Fruit fly (Drosophila melanogaster) whole organism, embryonic: ENCODE data around the gene CG7582.

ENCODE experiments used
- CG11085 ChIP-seq: fragments of 200-800 bp; sonication (Bioruptor generic); IDR thresholded peaks from 2 replicates; pipeline ENCODE4 v1.3.6; 2022; ENCODE audit warnings: missing biosample characterization, missing genetic modification characterization
- CG11723 ChIP-seq: fragments of 200-800 bp; sonication (Bioruptor generic); optimal IDR thresholded peaks from 2 replicates; lab custom pipeline; 2017; ENCODE audit warnings: missing biosample characterization, mild to moderate bottlenecking, missing genetic modification characterization
- CG12236 ChIP-seq: fragments of 200-800 bp; sonication (Bioruptor generic); optimal IDR thresholded peaks from 2 replicates; lab custom pipeline; 2016; ENCODE audit warnings: missing biosample characterization, missing genetic modification characterization
- CG12769 ChIP-seq: fragments of 200-800 bp; sonication (Bioruptor generic); optimal IDR thresholded peaks from 2 replicates; lab custom pipeline; 2019; ENCODE audit warnings: missing biosample characterization, mild to moderate bottlenecking, missing genetic modification characterization, moderate library complexity
- CG13624 ChIP-seq: fragments of 200-800 bp; sonication (Bioruptor generic); optimal IDR thresholded peaks from 2 replicates; lab custom pipeline; 2016; ENCODE audit warnings: missing biosample characterization, missing genetic modification characterization
- CG14050 ChIP-seq: fragments of 200-800 bp; sonication (Bioruptor generic); IDR thresholded peaks from 3 replicates; pipeline ENCODE4 v1.3.6; 2022; ENCODE audit warnings: missing biosample characterization, missing genetic modification characterization
- CG1603 ChIP-seq: fragments of 200-800 bp; sonication (Bioruptor generic); optimal IDR thresholded peaks from 2 replicates; lab custom pipeline; 2019; ENCODE audit warnings: missing biosample characterization, mild to moderate bottlenecking, missing genetic modification characterization, moderate library complexity
- CG16813 ChIP-seq: fragments of 200-800 bp; sonication (Bioruptor generic); IDR thresholded peaks from 3 replicates; pipeline ENCODE4 v1.3.6; 2022; ENCODE audit warnings: missing biosample characterization, missing genetic modification characterization; ENCODE audit not compliant: partially characterized antibody
- CG18476 ChIP-seq: fragments of 200-800 bp; sonication (Bioruptor generic); optimal IDR thresholded peaks from 2 replicates; lab custom pipeline; 2016; ENCODE audit warnings: missing biosample characterization, mild to moderate bottlenecking, missing genetic modification characterization
- CG18764 ChIP-seq: fragments of 200-800 bp; sonication (Bioruptor generic); optimal IDR thresholded peaks from 3 replicates; lab custom pipeline; 2016; ENCODE audit warnings: missing biosample characterization, missing genetic modification characterization
- CG33557 ChIP-seq: fragments of 200-800 bp; sonication (Bioruptor generic); optimal IDR thresholded peaks from 2 replicates; lab custom pipeline; 2019; ENCODE audit warnings: missing biosample characterization, mild to moderate bottlenecking, missing genetic modification characterization, moderate library complexity
- CG43689 ChIP-seq: fragments of 200-800 bp; sonication (Bioruptor generic); IDR thresholded peaks from 2 replicates; pipeline ENCODE4 v1.3.6; 2022; ENCODE audit warnings: missing biosample characterization, missing genetic modification characterization
- CG6683 ChIP-seq: fragments of 200-800 bp; sonication (Bioruptor generic); optimal IDR thresholded peaks from 2 replicates; lab custom pipeline; 2017; ENCODE audit warnings: missing biosample characterization, mild to moderate bottlenecking, missing genetic modification characterization, missing genetic modification reagents
- CG7839 ChIP-seq: fragments of 200-800 bp; sonication (Bioruptor generic); optimal IDR thresholded peaks from 3 replicates; lab custom pipeline; 2018; ENCODE audit warnings: missing biosample characterization, mild to moderate bottlenecking, missing genetic modification characterization, moderate library complexity
- CG7928 ChIP-seq: fragments of 200-800 bp; sonication (Bioruptor generic); optimal IDR thresholded peaks from 2 replicates; lab custom pipeline; 2017; ENCODE audit warnings: missing biosample characterization, mild to moderate bottlenecking, missing genetic modification characterization
- CG9609 ChIP-seq: fragments of 200-800 bp; sonication (Bioruptor generic); optimal IDR thresholded peaks from 3 replicates; lab custom pipeline; 2016; ENCODE audit warnings: missing biosample characterization, missing genetic modification characterization
- CG9727 ChIP-seq: fragments of 200-800 bp; sonication (Bioruptor generic); optimal IDR thresholded peaks from 3 replicates; lab custom pipeline; 2017; ENCODE audit warnings: missing biosample characterization, mild to moderate bottlenecking, missing genetic modification characterization
- CG9817 ChIP-seq: fragments of 200-800 bp; sonication (Bioruptor generic); optimal IDR thresholded peaks from 2 replicates; lab custom pipeline; 2018; ENCODE audit warnings: missing biosample characterization, mild to moderate bottlenecking, missing genetic modification characterization, moderate library complexity
- Fer3 ChIP-seq: fragments of 200-800 bp; sonication (Bioruptor generic); optimal IDR thresholded peaks from 2 replicates; lab custom pipeline; 2018; ENCODE audit warnings: missing biosample characterization, mild to moderate bottlenecking, missing genetic modification characterization, moderate library complexity
- Hand ChIP-seq: fragments of 200-800 bp; sonication (Bioruptor generic); optimal IDR thresholded peaks from 2 replicates; lab custom pipeline; 2017; ENCODE audit warnings: mild to moderate bottlenecking, missing biosample characterization, missing genetic modification reagents, missing genetic modification characterization
- Lpt ChIP-seq: fragments of >200 bp; optimal IDR thresholded peaks from 2 replicates; lab custom pipeline; 2018; ENCODE audit warnings: missing biosample characterization, missing genetic modification characterization
- Nf-YB ChIP-seq: fragments of 200-800 bp; sonication (Bioruptor generic); optimal IDR thresholded peaks from 3 replicates; lab custom pipeline; 2019; ENCODE audit warnings: missing biosample characterization, mild to moderate bottlenecking, missing genetic modification characterization, moderate library complexity
- Nf-YC ChIP-seq: fragments of 200-800 bp; optimal IDR thresholded peaks from 3 replicates; lab custom pipeline; 2019; ENCODE audit warnings: missing biosample characterization, mild to moderate bottlenecking, missing genetic modification characterization, moderate library complexity
- Rx ChIP-seq: fragments of 200-800 bp; sonication (Bioruptor generic); IDR thresholded peaks from 2 replicates; pipeline ENCODE4 v1.3.6; 2022; ENCODE audit warnings: missing biosample characterization, missing genetic modification characterization
- Scr ChIP-seq: fragments of 200-800 bp; sonication (Bioruptor generic); IDR thresholded peaks from 2 replicates; pipeline ENCODE4 v1.3.6; 2022; ENCODE audit warnings: missing biosample characterization, missing genetic modification characterization; ENCODE audit not compliant: partially characterized antibody
- ap ChIP-seq: fragments of 200-800 bp; sonication (Bioruptor generic); IDR thresholded peaks from 2 replicates; pipeline ENCODE4 v1.3.6; 2022; ENCODE audit warnings: missing biosample characterization, missing genetic modification characterization
- ase ChIP-seq: fragments of 200-800 bp; sonication (Bioruptor generic); IDR thresholded peaks from 3 replicates; pipeline ENCODE4 v1.3.6; 2022; ENCODE audit warnings: missing biosample characterization, missing genetic modification characterization
- bbx ChIP-seq: fragments of 200-800 bp; sonication (Bioruptor generic); IDR thresholded peaks from 2 replicates; pipeline ENCODE4 v1.3.6; 2022; ENCODE audit warnings: missing biosample characterization, missing genetic modification characterization; ENCODE audit not compliant: partially characterized antibody
- bsh ChIP-seq, 2 experiments: fragments of 200-800 bp; sonication (Bioruptor generic); optimal IDR thresholded peaks; 2 replicates each; lab custom pipeline; 2017 to 2018; ENCODE audit warnings: mild to moderate bottlenecking in 2 of 2, missing biosample characterization in 2 of 2, missing genetic modification characterization in 2 of 2, moderate library complexity in 1 of 2
- cg ChIP-seq: fragments of 200-800 bp; sonication (Bioruptor generic); optimal IDR thresholded peaks from 3 replicates; lab custom pipeline; 2019; ENCODE audit warnings: missing biosample characterization, mild to moderate bottlenecking, missing genetic modification characterization, moderate library complexity
- corto ChIP-seq: fragments of 200-800 bp; sonication (Bioruptor generic); optimal IDR thresholded peaks from 2 replicates; lab custom pipeline; 2016; ENCODE audit warnings: missing biosample characterization, mild to moderate bottlenecking, missing genetic modification characterization, moderate library complexity
- dan ChIP-seq: fragments of 200-800 bp; sonication (Bioruptor generic); IDR thresholded peaks from 2 replicates; pipeline ENCODE4 v1.3.6; 2022; ENCODE audit warnings: missing biosample characterization, missing genetic modification characterization
- ewg ChIP-seq: fragments of 200-800 bp; sonication (Bioruptor generic); optimal IDR thresholded peaks from 3 replicates; lab custom pipeline; 2017; ENCODE audit warnings: mild to moderate bottlenecking, missing biosample characterization, missing genetic modification reagents, missing genetic modification characterization
- fd102C ChIP-seq: fragments of 200-800 bp; sonication (Bioruptor generic); optimal IDR thresholded peaks from 2 replicates; lab custom pipeline; 2018; ENCODE audit warnings: missing biosample characterization, mild to moderate bottlenecking, missing genetic modification characterization, moderate library complexity
- jigr1 ChIP-seq: fragments of 200-800 bp; sonication (Bioruptor generic); IDR thresholded peaks from 3 replicates; pipeline ENCODE4 v1.3.6; 2022; ENCODE audit warnings: missing biosample characterization, missing genetic modification characterization
- ken ChIP-seq: fragments of 200-800 bp; sonication (Bioruptor generic); IDR thresholded peaks from 3 replicates; pipeline ENCODE4 v1.3.6; 2022; ENCODE audit warnings: missing biosample characterization, missing genetic modification characterization
- lov ChIP-seq, 2 experiments: fragments of 200-800 bp in 1 of 2; fragments of >200 bp in 1 of 2; sonication (Bioruptor generic) in 1 of 2; IDR thresholded peaks in 1 of 2; optimal IDR thresholded peaks in 1 of 2; 2 replicates in 1 of 2; 3 replicates in 1 of 2; pipeline versions ENCODE4 v1.3.6 to Lab custom; 2017 to 2022; ENCODE audit warnings: missing biosample characterization in 1 of 2, missing genetic modification characterization in 1 of 2
- luna ChIP-seq: fragments of 200-800 bp; sonication (Bioruptor generic); optimal IDR thresholded peaks from 2 replicates; lab custom pipeline; 2016; ENCODE audit warnings: missing biosample characterization, missing genetic modification characterization
- mld ChIP-seq: fragments of 200-800 bp; sonication (Bioruptor generic); IDR thresholded peaks from 3 replicates; pipeline ENCODE4 v1.3.6; 2022; ENCODE audit warnings: missing biosample characterization, missing genetic modification characterization; ENCODE audit not compliant: partially characterized antibody
- org-1 ChIP-seq: fragments of 200-800 bp; sonication (Bioruptor generic); optimal IDR thresholded peaks from 2 replicates; lab custom pipeline; 2017; ENCODE audit warnings: missing biosample characterization, missing genetic modification characterization
- pzg ChIP-seq: fragments of 200-800 bp; sonication (Bioruptor generic); optimal IDR thresholded peaks from 3 replicates; lab custom pipeline; 2018; ENCODE audit warnings: missing biosample characterization, mild to moderate bottlenecking, missing genetic modification characterization, moderate library complexity
- sc ChIP-seq, 3 experiments: fragments of >200 bp in 2 of 3; fragments of 200-800 bp in 1 of 3; sonication (Bioruptor generic) in 1 of 3; optimal IDR thresholded peaks; 2 replicates in 2 of 3; 3 replicates in 1 of 3; lab custom pipeline; 2017; ENCODE audit warnings: mild to moderate bottlenecking in 1 of 3, missing biosample characterization in 1 of 3, missing genetic modification characterization in 1 of 3, missing genetic modification reagents in 1 of 3
- sens-2 ChIP-seq: fragments of 200-800 bp; sonication (Bioruptor generic); IDR thresholded peaks from 2 replicates; pipeline ENCODE4 v1.3.6; 2022; ENCODE audit warnings: missing biosample characterization, missing genetic modification characterization
- slou ChIP-seq: fragments of 200-800 bp; sonication (Bioruptor generic); optimal IDR thresholded peaks from 3 replicates; lab custom pipeline; 2016; ENCODE audit warnings: missing biosample characterization, missing genetic modification characterization
- stwl ChIP-seq: fragments of 200-800 bp; sonication (Bioruptor generic); optimal IDR thresholded peaks from 3 replicates; lab custom pipeline; 2018; ENCODE audit warnings: missing biosample characterization, mild to moderate bottlenecking, missing genetic modification characterization, moderate library complexity
- tio ChIP-seq: fragments of 200-800 bp; sonication (Bioruptor generic); optimal IDR thresholded peaks from 2 replicates; lab custom pipeline; 2017; ENCODE audit warnings: missing biosample characterization, missing genetic modification characterization, inconsistent platforms
- unc-4 ChIP-seq: fragments of 200-800 bp; sonication (Bioruptor generic); IDR thresholded peaks from 2 replicates; pipeline ENCODE4 v1.3.6; 2022; ENCODE audit warnings: missing biosample characterization, missing genetic modification characterization; ENCODE audit not compliant: partially characterized antibody
- wek ChIP-seq: fragments of 200-800 bp; sonication (Bioruptor generic); optimal IDR thresholded peaks from 3 replicates; lab custom pipeline; 2018; ENCODE audit warnings: missing biosample characterization, mild to moderate bottlenecking, missing genetic modification characterization, moderate library complexity

Gene CG7582

DNA sequence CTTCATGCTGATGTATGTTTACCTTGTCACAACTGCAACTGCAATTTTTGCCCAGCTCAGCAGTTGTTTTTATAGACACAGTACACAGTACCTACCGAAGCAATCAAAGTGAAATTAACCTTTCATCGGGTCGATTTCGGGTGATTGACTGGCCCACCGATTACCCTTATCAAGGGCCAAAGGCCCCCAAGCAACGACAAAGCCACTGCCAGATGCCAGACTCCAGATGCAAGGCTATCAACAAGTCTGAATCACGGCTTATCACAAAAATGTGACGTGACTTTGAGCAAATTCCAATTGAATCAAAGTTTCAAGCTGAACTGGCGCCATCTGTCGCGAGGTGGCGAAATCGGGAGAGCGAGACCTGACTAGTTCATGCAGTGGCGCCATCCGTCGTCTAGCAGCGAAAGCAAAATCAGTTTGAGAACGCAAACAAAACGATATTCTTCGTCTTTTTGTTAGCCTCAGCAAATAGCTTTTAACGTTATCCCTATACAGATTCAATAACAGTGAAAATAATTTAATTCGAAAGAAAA, 34.8 kb upstream of the CG7582 start, which contains the start of gene Obp99b (continued):
- TF ChIP-seq wek (GFP tag; lab: Kevin White, UChicago) (peak; percentile 86), bbx (GFP tag; lab: Robert Waterston, UW) (no peak), Fer3 (tag; lab: Kevin White, UChicago) (peak; percentile 68), CG13624 (GFP tag; lab: Kevin White, UChicago) (peak; percentile 73), Nf-YB (GFP tag; lab: Kevin White, UChicago) (peak; percentile 40), unc-4 (GFP tag; lab: Robert Waterston, UW) (no peak), stwl (tag; lab: Kevin White, UChicago) (peak; percentile 32), slou (GFP tag; lab: Kevin White, UChicago) (no peak), pzg (GFP tag; lab: Kevin White, UChicago) (no peak), CG9817 (peak; percentile 66), CG7928 (GFP tag; lab: Kevin White, UChicago) (peak; percentile 22), bsh (GFP tag; optimal IDR thresholded peaks at IDR 0.05; lab: Kevin White, UChicago) (peak; percentile 76 to 78), corto (GFP tag; lab: Kevin White, UChicago) (no peak), jigr1 (GFP tag; lab: Robert Waterston, UW) (no peak), CG1603 (tag; lab: Kevin White, UChicago) (peak; percentile 91), cg (GFP tag; lab: Kevin White, UChicago) (no peak), CG9609 (peak; percentile 76), CG43689 (GFP tag; lab: Robert Waterston, UW) (peak; percentile 71), CG11085 (peak; percentile 70), sc (optimal IDR thresholded peaks at IDR 0.05; lab: Kevin White, UChicago) (no peak), sc (GFP tag; optimal IDR thresholded peaks at IDR 0.05; lab: Kevin White, UChicago) (peak; percentile 80), fd102C (GFP tag; lab: Kevin White, UChicago) (peak; percentile 73), CG14050 (GFP tag; lab: Robert Waterston, UW) (peak; percentile 61; the same call in 2 of the 3 replicates), CG9727 (GFP tag; lab: Kevin White, UChicago) (peak; percentile 73), lov (optimal IDR thresholded peaks at IDR 0.05; lab: Kevin White, UChicago) (no peak), lov (GFP tag; IDR thresholded peaks at IDR 0.05; lab: Robert Waterston, UW) (peak; percentile 93), ase (GFP tag; lab: Robert Waterston, UW) (peak; percentile 84; the same call in 2 of the 3 replicates), Scr (GFP tag; lab: Robert Waterston, UW) (no peak), sens-2 (peak; percentile 90), org-1 (GFP tag; lab: Kevin White, UChicago) (peak; percentile 56), Rx (peak; percentile 69), CG12236 (GFP tag; lab: Kevin White, UChicago) (peak; percentile 66), tio (peak; percentile 35), Lpt (GFP tag; lab: Kevin White, UChicago) (no peak), luna (no peak), CG7839 (peak; percentile 74), ewg (GFP tag; lab: Kevin White, UChicago) (peak; percentile 80), CG16813 (no peak), ap (GFP tag; lab: Robert Waterston, UW) (peak; percentile 74), Hand (GFP tag; lab: Kevin White, UChicago) (no peak), dan (GFP tag; lab: Robert Waterston, UW) (no peak), CG12769 (tag; lab: Kevin White, UChicago) (peak; percentile 45), CG18476 (GFP tag; lab: Kevin White, UChicago) (peak; percentile 47), CG11723 (GFP tag; lab: Kevin White, UChicago) (peak; percentile 70), ken (GFP tag; lab: Robert Waterston, UW) (peak; percentile 85), mld (no peak), CG33557 (GFP tag; lab: Kevin White, UChicago) (peak; percentile 77), CG6683 (GFP tag; lab: Kevin White, UChicago) (no peak), CG18764 (peak; percentile 65), Nf-YC (tag; lab: Kevin White, UChicago) (peak; percentile 25)
